Fruit fly (Drosophila melanogaster): ENCODE measurements around the gene CG14990.

dm6 chr3L:4069069-4069468 is 23.9 kb upstream of the CG14990 start, which contains the start of gene CG32259:
- TF ChIP-seq kay (GFP tag; ENCODE audit: borderline replicate concordance) (peak; percentile 33), Hr96 (GFP tag; optimal IDR thresholded peaks at IDR 0.05) (no peak), CG11617 (GFP tag; optimal IDR thresholded peaks at IDR 0.05) (no peak)

Data from whole organism, adult.